Worm (Caenorhabditis elegans): ENCODE results near the gene Y97E10AL.1.

- TF ChIP-seq snpc-4 (tag; optimal IDR thresholded peaks at IDR 0.05) = no peak
- TF ChIP-seq aly-2 (tag; optimal IDR thresholded peaks at IDR 0.05) = no peak
- TF ChIP-seq hlh-4 (tag; optimal IDR thresholded peaks at IDR 0.05) = no peak
- no peak for TF ChIP-seq unc-62 (GFP tag; optimal IDR thresholded peaks at IDR 0.05)
- no peak for TF ChIP-seq blmp-1 (tag; optimal IDR thresholded peaks at IDR 0.05)
- TF ChIP-seq dsc-1 (tag; optimal IDR thresholded peaks at IDR 0.05) = no peak
- TF ChIP-seq ztf-11 (tag; optimal IDR thresholded peaks at IDR 0.05) = no peak
- no peak for TF ChIP-seq ceh-88 (GFP tag; IDR thresholded peaks at IDR 0.05)
Measured at ce11 chrV:8034811-8035210, 48.9 kb downstream of the Y97E10AL.1 start, which contains the start of gene algn-12.
